Worm (Caenorhabditis elegans) whole organism, L1 larva: ENCODE measurements around the gene unc-115.
A peak's percentile ranks its signal among the peaks of the same experiment; 100 is the strongest.

ENCODE experiments used
- C04F5.9 ChIP-seq: sonication (generic microtip); optimal IDR thresholded peaks from 2 replicates; lab custom pipeline; 2016; ENCODE audit warnings: missing genetic modification characterization, missing compliant biosample characterization
- C16A3.4 ChIP-seq: fragments of 150-350 bp; optimal IDR thresholded peaks from 2 replicates; lab custom pipeline; 2014; ENCODE audit warnings: missing biosample characterization, missing genetic modification characterization
- F16B12.6 ChIP-seq: fragments of 150-350 bp; optimal IDR thresholded peaks from 2 replicates; lab custom pipeline; 2014; ENCODE audit warnings: missing biosample characterization, missing genetic modification characterization
- aha-1 ChIP-seq: fragments of 150-350 bp; optimal IDR thresholded peaks from 2 replicates; lab custom pipeline; 2014; ENCODE audit warnings: missing biosample characterization, missing genetic modification characterization
- aly-2 ChIP-seq: fragments of 150-350 bp; optimal IDR thresholded peaks from 2 replicates; lab custom pipeline; 2014; ENCODE audit warnings: missing biosample characterization, missing genetic modification characterization
- ama-1 ChIP-seq: fragments of 150-350 bp; optimal IDR thresholded peaks from 2 replicates; lab custom pipeline; 2014
- blmp-1 ChIP-seq: fragments of 150-350 bp; optimal IDR thresholded peaks from 2 replicates; lab custom pipeline; 2014; ENCODE audit warnings: missing biosample characterization, missing genetic modification characterization
- ceh-8 ChIP-seq: fragments of 200-800 bp; sonication (Bioruptor generic); optimal IDR thresholded peaks from 2 replicates; lab custom pipeline; 2018; ENCODE audit warnings: mild to moderate bottlenecking, missing genetic modification characterization, moderate library complexity, missing compliant biosample characterization
- ceh-82 ChIP-seq, 3 experiments: fragments of 150-350 bp in 1 of 3; sonication (generic microtip) in 2 of 3; optimal IDR thresholded peaks; 2 replicates each; lab custom pipeline; 2014 to 2017; ENCODE audit warnings: missing biosample characterization in 3 of 3, missing genetic modification characterization in 3 of 3
- dsc-1 ChIP-seq: sonication (generic microtip); optimal IDR thresholded peaks from 2 replicates; lab custom pipeline; 2016; ENCODE audit warnings: mild to moderate bottlenecking, missing genetic modification characterization, missing compliant biosample characterization
- efl-1 ChIP-seq, 4 experiments: fragments of 150-350 bp; optimal IDR thresholded peaks in 3 of 4; peaks in 1 of 4; 1 replicate in 1 of 4; 2 replicates in 3 of 4; lab custom pipeline; 2014; ENCODE audit warnings: missing biosample characterization in 2 of 4, missing genetic modification characterization in 2 of 4, missing genetic modification reagents in 2 of 4
- elt-3 ChIP-seq, 6 experiments: fragments of 150-350 bp in 1 of 6; sonication (generic microtip); optimal IDR thresholded peaks; 2 replicates each; lab custom pipeline; 2017 to 2018; ENCODE audit warnings: missing biosample characterization in 6 of 6, missing genetic modification characterization in 6 of 6, inconsistent platforms in 1 of 6
- ets-5 ChIP-seq: fragments of 200-800 bp; sonication (Bioruptor generic); IDR thresholded peaks from 2 replicates; pipeline ENCODE4 v1.3.6; 2022; ENCODE audit warnings: missing genetic modification characterization, missing compliant biosample characterization
- fkh-10 ChIP-seq: sonication (generic microtip); optimal IDR thresholded peaks from 2 replicates; lab custom pipeline; 2017; ENCODE audit warnings: missing biosample characterization, missing genetic modification reagents, missing genetic modification characterization
- fos-1 ChIP-seq: fragments of 150-350 bp; optimal IDR thresholded peaks from 2 replicates; lab custom pipeline; 2014; ENCODE audit warnings: missing biosample characterization, missing genetic modification characterization
- irx-1 ChIP-seq: sonication (generic microtip); optimal IDR thresholded peaks from 2 replicates; lab custom pipeline; 2016; ENCODE audit warnings: missing genetic modification characterization, missing compliant biosample characterization
- lin-14 ChIP-seq: fragments of 200-800 bp; sonication (Bioruptor generic); optimal IDR thresholded peaks from 2 replicates; lab custom pipeline; 2018; ENCODE audit warnings: mild to moderate bottlenecking, missing genetic modification characterization, moderate library complexity, missing compliant biosample characterization
- lin-15B ChIP-seq: fragments of 150-350 bp; sonication (generic microtip); optimal IDR thresholded peaks from 3 replicates; lab custom pipeline; 2014; ENCODE audit warnings: missing biosample characterization, missing genetic modification characterization
- lin-35 ChIP-seq, 2 experiments: fragments of 150-350 bp; optimal IDR thresholded peaks; 2 replicates each; lab custom pipeline; 2014; ENCODE audit warnings: missing biosample characterization in 2 of 2, missing genetic modification characterization in 2 of 2, missing genetic modification reagents in 2 of 2
- lin-39 ChIP-seq: fragments of 150-350 bp; optimal IDR thresholded peaks from 2 replicates; lab custom pipeline; 2014; ENCODE audit warnings: missing biosample characterization, missing genetic modification reagents, missing genetic modification characterization
- lir-3 ChIP-seq: sonication (generic microtip); optimal IDR thresholded peaks from 2 replicates; lab custom pipeline; 2016; ENCODE audit warnings: mild to moderate bottlenecking, missing genetic modification characterization, moderate library complexity, missing compliant biosample characterization; ENCODE audit not compliant: poor library complexity
- mef-2 ChIP-seq: fragments of 150-350 bp; optimal IDR thresholded peaks from 2 replicates; lab custom pipeline; 2014; ENCODE audit warnings: missing biosample characterization, missing genetic modification characterization
- nhr-11 ChIP-seq: fragments of 150-350 bp; optimal IDR thresholded peaks from 2 replicates; lab custom pipeline; 2014; ENCODE audit warnings: missing biosample characterization, missing genetic modification characterization
- nhr-20 ChIP-seq: sonication (generic microtip); optimal IDR thresholded peaks from 2 replicates; lab custom pipeline; 2016; ENCODE audit warnings: mild to moderate bottlenecking, missing genetic modification characterization, missing compliant biosample characterization
- nhr-28 ChIP-seq: fragments of 150-350 bp; optimal IDR thresholded peaks from 2 replicates; lab custom pipeline; 2014; ENCODE audit warnings: missing biosample characterization, missing genetic modification characterization
- nhr-71 ChIP-seq: sonication (generic microtip); optimal IDR thresholded peaks from 2 replicates; lab custom pipeline; 2016; ENCODE audit warnings: mild to moderate bottlenecking, missing genetic modification characterization, moderate library complexity, missing compliant biosample characterization
- nhr-85 ChIP-seq: sonication (generic microtip); peaks from one replicate; lab custom pipeline; 2016; ENCODE audit warnings: missing genetic modification characterization, inconsistent platforms, missing compliant biosample characterization
- pag-3 ChIP-seq: sonication (generic microtip); optimal IDR thresholded peaks from 2 replicates; lab custom pipeline; 2017; ENCODE audit warnings: missing genetic modification characterization, mild to moderate bottlenecking, missing compliant biosample characterization, antibody characterized with exemption, borderline replicate concordance; ENCODE audit not compliant: insufficient read depth
- rnt-1 ChIP-seq: sonication (generic microtip); optimal IDR thresholded peaks from 2 replicates; lab custom pipeline; 2016; ENCODE audit warnings: mild to moderate bottlenecking, missing genetic modification characterization, moderate library complexity, missing compliant biosample characterization
- skn-1 ChIP-seq: fragments of 150-350 bp; optimal IDR thresholded peaks from 2 replicates; lab custom pipeline; 2014; ENCODE audit warnings: missing biosample characterization, missing genetic modification characterization
- snu-23 ChIP-seq: sonication (generic microtip); optimal IDR thresholded peaks from 2 replicates; lab custom pipeline; 2016; ENCODE audit warnings: missing genetic modification characterization, missing compliant biosample characterization
- sup-37 ChIP-seq: fragments of 200-800 bp; sonication (Bioruptor generic); optimal IDR thresholded peaks from 2 replicates; lab custom pipeline; 2018; ENCODE audit warnings: mild to moderate bottlenecking, missing genetic modification characterization, missing compliant biosample characterization
- tlp-1 ChIP-seq: fragments of 150-350 bp; optimal IDR thresholded peaks from 2 replicates; lab custom pipeline; 2014; ENCODE audit warnings: missing biosample characterization, missing genetic modification characterization
- xbp-1 ChIP-seq: sonication (generic microtip); optimal IDR thresholded peaks from 2 replicates; lab custom pipeline; 2016; ENCODE audit warnings: missing genetic modification characterization, missing compliant biosample characterization
- zag-1 ChIP-seq: fragments of 150-350 bp; optimal IDR thresholded peaks from 2 replicates; lab custom pipeline; 2014; ENCODE audit warnings: missing biosample characterization, missing genetic modification characterization
- ztf-11 ChIP-seq, 2 experiments: sonication (generic microtip); optimal IDR thresholded peaks; 2 replicates each; lab custom pipeline; 2016 to 2017; ENCODE audit warnings: missing genetic modification characterization in 2 of 2, missing biosample characterization in 1 of 2, missing compliant biosample characterization in 1 of 2
- ztf-4 ChIP-seq: fragments of 150-350 bp; optimal IDR thresholded peaks from 2 replicates; lab custom pipeline; 2014; ENCODE audit warnings: missing biosample characterization, missing genetic modification characterization

Gene unc-115

DNA sequence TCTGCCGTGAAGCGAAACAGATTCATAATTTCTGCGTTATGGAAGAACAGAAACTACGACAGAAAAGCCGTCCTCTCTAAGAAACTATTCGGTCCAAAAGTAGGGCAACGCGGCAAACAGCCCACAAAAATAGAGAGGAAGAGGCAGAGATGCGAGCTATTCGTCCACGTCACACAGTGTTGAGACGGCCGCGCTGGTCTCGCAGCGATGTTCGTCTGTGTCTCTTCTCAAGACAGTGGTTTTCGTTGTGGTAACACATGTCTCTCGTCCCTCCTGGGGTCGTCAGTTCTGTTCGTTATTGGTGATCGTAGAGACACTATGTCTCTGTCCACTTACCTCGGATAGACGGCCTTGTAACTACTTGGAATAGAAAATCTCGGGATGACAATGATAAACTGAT is 12.0 kb downstream of the unc-115 start, which contains the start of gene erd-2.1 (continued):
- no peak for TF ChIP-seq aha-1

DNA sequence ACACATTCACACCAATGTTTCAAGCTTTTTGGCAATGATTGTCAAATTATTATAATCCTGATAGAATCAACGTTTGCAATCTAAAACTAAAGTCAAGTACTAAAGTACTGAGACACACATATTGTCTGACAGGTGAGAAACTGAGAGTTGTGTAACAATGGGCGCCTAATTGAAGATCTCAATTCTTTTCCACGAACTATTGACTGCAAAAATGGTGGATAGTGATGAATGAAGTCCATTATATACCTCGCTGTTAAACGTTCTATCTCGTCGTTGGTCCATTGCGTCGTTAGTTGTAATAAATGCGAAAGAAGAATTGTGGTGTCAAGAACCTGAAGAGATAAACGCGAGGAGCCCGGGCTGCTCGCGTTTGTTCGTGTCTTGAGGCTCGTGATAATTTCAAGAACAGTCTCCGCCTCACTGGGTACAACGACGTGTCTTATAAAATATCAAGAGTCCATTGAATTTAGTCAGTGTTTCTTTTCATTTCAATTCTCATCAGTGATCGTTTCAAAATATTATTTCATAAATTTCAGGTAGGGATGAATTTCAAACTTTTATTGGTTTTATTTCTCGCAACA is 13.5 kb downstream of the unc-115 start, which contains the start of gene F09B9.4:
TSS of gene F09B9.4 (plus strand) at position 531 of the 581 bp plus-strand sequence.
- TF ChIP-seq lin-39 (tag; lab: Kevin White, UChicago) (peak; percentile 10), snu-23 (GFP tag; lab: Kevin White, UChicago) (no peak), lin-14 (GFP tag; lab: Kevin White, UChicago) (peak; percentile 59), irx-1 (tag; lab: Kevin White, UChicago) (no peak), pag-3 (tag; lab: Kevin White, UChicago) (no peak), nhr-71 (peak; percentile 23), rnt-1 (peak; percentile 65), ama-1 (lab: Kevin White, UChicago) (no peak), ztf-4 (tag; lab: Kevin White, UChicago) (no peak), fos-1 (tag; lab: Kevin White, UChicago) (no peak)

DNA sequence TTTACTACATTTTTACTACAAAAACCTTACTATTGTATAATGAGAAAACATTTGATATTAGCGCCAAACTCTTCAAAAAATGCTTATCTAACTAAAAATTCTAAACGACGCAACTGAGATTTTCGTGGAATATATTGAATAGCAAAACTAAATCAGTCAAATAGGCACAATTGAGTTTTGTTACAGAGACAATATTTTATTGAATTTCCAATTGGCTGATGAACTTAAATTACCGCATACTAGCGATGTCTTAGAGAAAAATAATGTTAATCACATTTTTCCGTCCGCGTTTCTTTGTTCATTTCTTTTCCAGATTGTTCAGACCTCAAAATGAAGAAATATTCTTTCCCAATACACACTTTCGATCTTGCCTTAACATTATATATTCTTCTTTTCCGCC is 15.8 kb downstream of the unc-115 start:
- no peak for TF ChIP-seq ztf-4 (tag; lab: Kevin White, UChicago)
- no peak for TF ChIP-seq F16B12.6
- no peak for TF ChIP-seq ztf-11 (tag; optimal IDR thresholded peaks at IDR 0.05; lab: Kevin White, UChicago)
- no peak for TF ChIP-seq fkh-10 (GFP tag; lab: Kevin White, UChicago)
- no peak for TF ChIP-seq snu-23 (GFP tag; lab: Kevin White, UChicago)
- no peak for TF ChIP-seq lin-15B (tag; lab: Kevin White, UChicago)
- no peak for TF ChIP-seq ets-5 (GFP tag; lab: Robert Waterston, UW)
- no peak for TF ChIP-seq blmp-1 (tag; lab: Kevin White, UChicago)
- TF ChIP-seq efl-1 (optimal IDR thresholded peaks at IDR 0.05; lab: Kevin White, UChicago): no peak
- no peak for TF ChIP-seq efl-1 (GFP tag; optimal IDR thresholded peaks at IDR 0.05 in 1 of 2; lab: Kevin White, UChicago)
- TF ChIP-seq nhr-11 (tag; lab: Kevin White, UChicago): no peak

DNA sequence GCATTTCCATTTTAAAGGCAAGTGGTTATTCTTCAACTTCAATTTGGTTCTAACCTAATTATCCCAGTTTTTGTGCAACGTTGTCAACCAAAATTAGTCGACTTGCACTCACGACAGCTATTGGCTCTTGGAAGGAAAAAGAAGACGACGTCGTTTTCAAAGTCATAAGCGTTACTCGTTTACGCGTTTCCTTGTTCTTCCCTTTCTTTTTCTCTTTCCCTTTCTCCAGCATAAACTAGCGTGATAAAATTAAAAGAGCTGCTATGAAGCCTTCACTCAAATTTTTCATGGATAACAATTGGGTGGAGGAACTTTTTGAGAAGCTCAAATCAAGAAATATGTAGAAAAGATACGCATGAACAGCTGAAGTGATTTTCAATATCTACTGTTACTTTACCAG is 16.5 kb downstream of the unc-115 start:
- peak; percentile 33 for TF ChIP-seq lin-14 (GFP tag; lab: Kevin White, UChicago)
- peak; percentile 78 for TF ChIP-seq ceh-8 (GFP tag; lab: Kevin White, UChicago)
- TF ChIP-seq C04F5.9 (tag; lab: Kevin White, UChicago): no peak

DNA sequence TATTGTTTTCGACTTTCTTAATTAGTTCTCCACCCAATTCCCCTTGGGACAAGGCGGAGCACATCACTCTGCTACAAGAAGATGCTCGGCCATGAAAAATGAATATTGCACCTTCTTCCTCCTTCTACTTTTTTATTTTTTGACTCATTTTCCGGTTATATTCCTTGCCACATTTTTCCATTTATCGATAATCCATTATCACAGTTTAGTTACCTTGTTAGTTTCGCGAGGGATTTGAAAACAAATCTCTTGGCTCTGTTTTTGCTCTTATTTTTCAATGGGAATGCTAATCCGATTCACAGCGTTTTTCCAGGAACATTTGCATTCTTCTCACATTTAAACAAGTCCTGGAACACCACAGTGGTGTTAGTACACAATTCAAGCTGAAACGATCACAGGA is 20.3 kb downstream of the unc-115 start, which contains the start of gene rnp-9:
TSS of gene rnp-9 (plus strand) at position 301 of the 400 bp plus-strand sequence.
- TF ChIP-seq dsc-1 (tag; lab: Kevin White, UChicago) (peak; percentile 35), lin-14 (GFP tag; lab: Kevin White, UChicago) (no peak)

DNA sequence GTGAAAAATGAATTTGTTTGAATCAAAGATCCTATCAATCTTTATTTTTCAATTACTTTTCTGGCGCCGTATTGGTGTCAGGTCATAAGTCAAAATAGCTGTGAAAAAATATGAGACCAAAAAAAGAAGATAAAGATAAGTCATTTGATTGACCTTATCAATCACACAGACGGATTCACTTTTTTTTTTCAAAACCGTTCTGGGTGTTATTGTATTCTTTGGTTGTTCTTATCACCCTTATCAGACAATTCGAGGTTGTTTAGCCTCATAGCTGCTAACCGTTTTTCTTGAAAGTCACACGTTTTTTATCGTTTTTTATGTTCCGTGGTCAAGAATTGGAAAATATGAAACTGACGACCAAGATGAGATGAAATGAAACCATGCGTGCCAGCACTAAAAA is 21.8 kb downstream of the unc-115 start:
- TF ChIP-seq elt-3 (tag; optimal IDR thresholded peaks at IDR 0.05; lab: Kevin White, UChicago) (peak in 2 of 6 experiments; percentile 70 to 98), blmp-1 (tag; lab: Kevin White, UChicago) (peak; percentile 72), nhr-71 (peak; percentile 30), nhr-85 (tag; lab: Kevin White, UChicago) (peak; percentile 78), ets-5 (GFP tag; lab: Robert Waterston, UW) (no peak), lin-35 (GFP tag; optimal IDR thresholded peaks at IDR 0.05; lab: Kevin White, UChicago) (peak in 1 of 2 experiments; percentile 17), lin-14 (GFP tag; lab: Kevin White, UChicago) (peak; percentile 30), snu-23 (GFP tag; lab: Kevin White, UChicago) (peak; percentile 13), tlp-1 (no peak), nhr-20 (tag; lab: Kevin White, UChicago) (peak; percentile 53)

DNA sequence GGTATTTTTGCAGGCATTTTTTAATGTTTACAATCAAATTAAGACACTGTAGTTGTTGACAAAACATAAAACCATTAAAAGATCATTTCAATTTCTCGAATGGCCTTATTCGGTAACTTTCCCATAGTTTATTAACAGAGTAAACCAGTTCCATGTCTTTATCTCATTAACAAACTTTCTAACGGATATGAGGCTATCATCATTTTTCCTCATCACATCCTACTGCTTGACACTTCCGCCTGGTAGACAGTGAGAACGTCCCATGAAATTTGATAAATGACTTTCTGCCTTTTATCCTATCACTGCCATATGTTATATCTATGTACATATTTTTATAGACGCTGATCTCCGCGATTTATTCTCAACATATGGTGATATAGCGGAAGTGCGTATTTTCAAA is 23.9 kb downstream of the unc-115 start:
- TF ChIP-seq F16B12.6 (no peak), ceh-82 (tag; optimal IDR thresholded peaks at IDR 0.05; lab: Kevin White, UChicago) (no peak), zag-1 (tag; lab: Kevin White, UChicago) (no peak), ztf-11 (tag; optimal IDR thresholded peaks at IDR 0.05; lab: Kevin White, UChicago) (no peak), xbp-1 (tag; lab: Kevin White, UChicago) (no peak), sup-37 (no peak), aly-2 (no peak), skn-1 (no peak), lir-3 (tag; lab: Kevin White, UChicago) (no peak), blmp-1 (tag; lab: Kevin White, UChicago) (peak; percentile 84), ceh-8 (GFP tag; lab: Kevin White, UChicago) (no peak), lin-15B (tag; lab: Kevin White, UChicago) (no peak), ama-1 (lab: Kevin White, UChicago) (no peak), rnt-1 (no peak), C16A3.4 (tag; lab: Kevin White, UChicago) (no peak), mef-2 (no peak), elt-3 (tag; optimal IDR thresholded peaks at IDR 0.05; lab: Kevin White, UChicago) (peak in 3 of 6 experiments; percentile 3 to 74 (median 29)), nhr-28 (no peak), nhr-11 (tag; lab: Kevin White, UChicago) (no peak), ets-5 (GFP tag; lab: Robert Waterston, UW) (no peak), nhr-85 (tag; lab: Kevin White, UChicago) (peak; percentile 89)
